Worm (Caenorhabditis elegans) whole organism, midembryonic: ENCODE results near the gene C05D9.7.
A peak's percentile ranks its signal among the peaks of the same experiment; 100 is the strongest.

Experiments used
- T22C8.4 ChIP-seq: fragments of 200-800 bp; sonication (Bioruptor generic); IDR thresholded peaks from 2 replicates; pipeline ENCODE4 v1.3.6; 2022; ENCODE audit warnings: missing genetic modification characterization, missing compliant biosample characterization
- cog-1 ChIP-seq: sonication (generic microtip); optimal IDR thresholded peaks from 2 replicates; lab custom pipeline; 2016; ENCODE audit warnings: missing genetic modification characterization, missing compliant biosample characterization
- flt-1 ChIP-seq: fragments of 200-800 bp; sonication (Bioruptor generic); IDR thresholded peaks from 2 replicates; pipeline ENCODE4 v1.3.6; 2022; ENCODE audit warnings: missing genetic modification characterization, missing compliant biosample characterization
- klf-2 ChIP-seq: fragments of 200-800 bp; sonication (Bioruptor generic); conservative IDR thresholded peaks from 2 replicates; pipeline ENCODE4 v1.3.6; 2022; ENCODE audit warnings: missing genetic modification reagents, missing genetic modification characterization, missing compliant biosample characterization
- med-1 ChIP-seq: sonication (generic microtip); optimal IDR thresholded peaks from 2 replicates; lab custom pipeline; 2017; ENCODE audit warnings: missing genetic modification characterization, mild to moderate bottlenecking, missing compliant biosample characterization, antibody characterized with exemption, missing genetic modification reagents; ENCODE audit not compliant: insufficient read depth
- ref-1 ChIP-seq: fragments of 200-800 bp; sonication (Bioruptor generic); conservative IDR thresholded peaks from 2 replicates; pipeline ENCODE4 v1.3.6; 2022; ENCODE audit warnings: missing genetic modification reagents, missing genetic modification characterization, missing compliant biosample characterization
- tab-1 ChIP-seq: fragments of 200-800 bp; sonication (Bioruptor generic); IDR thresholded peaks from 2 replicates; pipeline ENCODE4 v1.3.6; 2022; ENCODE audit warnings: missing genetic modification characterization, missing compliant biosample characterization
- ztf-23 ChIP-seq: fragments of 200-800 bp; sonication (Bioruptor generic); IDR thresholded peaks from 2 replicates; pipeline ENCODE4 v1.3.6; 2022; ENCODE audit warnings: missing genetic modification reagents, missing genetic modification characterization, missing compliant biosample characterization
- ztf-29 ChIP-seq: fragments of 200-800 bp; sonication (Bioruptor generic); IDR thresholded peaks from 2 replicates; pipeline ENCODE4 v1.3.6; 2022; ENCODE audit warnings: missing genetic modification reagents, missing genetic modification characterization, missing compliant biosample characterization

C05D9.7 gene

DNA sequence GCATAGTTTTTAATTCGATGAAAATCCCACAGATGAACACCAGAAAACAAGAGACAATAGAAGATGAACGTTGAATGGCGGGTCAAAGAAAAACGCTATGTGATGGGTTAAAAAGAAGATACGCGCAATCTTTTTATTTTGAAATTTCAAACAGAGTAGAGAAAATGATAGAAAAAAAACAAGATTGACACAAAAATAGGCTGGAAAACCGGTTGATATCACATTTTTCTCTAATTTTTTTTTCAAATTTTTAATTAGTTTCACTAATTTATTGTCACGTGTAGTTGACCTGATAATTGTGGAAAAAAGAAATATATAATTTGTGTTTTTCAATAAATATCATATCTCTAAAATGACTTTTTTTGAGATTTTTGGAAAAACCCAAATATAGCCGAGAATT, 4.9 kb upstream of the C05D9.7 start, which contains the start of gene C05D9.9:
C05D9.9 (minus strand) TSS at position 101 of the 400 bp plus-strand sequence.
- TF ChIP-seq flt-1 (GFP tag; lab: Robert Waterston, UW) (no peak), T22C8.4 (GFP tag; lab: Robert Waterston, UW) (no peak), ztf-29 (no peak), ztf-23 (GFP tag; lab: Robert Waterston, UW) (no peak), klf-2 (GFP tag; lab: Robert Waterston, UW) (no peak), cog-1 (no peak), tab-1 (GFP tag; lab: Robert Waterston, UW) (no peak), ref-1 (GFP tag; lab: Robert Waterston, UW) (no peak), med-1 (GFP tag; lab: Kevin White, UChicago) (no peak)

DNA sequence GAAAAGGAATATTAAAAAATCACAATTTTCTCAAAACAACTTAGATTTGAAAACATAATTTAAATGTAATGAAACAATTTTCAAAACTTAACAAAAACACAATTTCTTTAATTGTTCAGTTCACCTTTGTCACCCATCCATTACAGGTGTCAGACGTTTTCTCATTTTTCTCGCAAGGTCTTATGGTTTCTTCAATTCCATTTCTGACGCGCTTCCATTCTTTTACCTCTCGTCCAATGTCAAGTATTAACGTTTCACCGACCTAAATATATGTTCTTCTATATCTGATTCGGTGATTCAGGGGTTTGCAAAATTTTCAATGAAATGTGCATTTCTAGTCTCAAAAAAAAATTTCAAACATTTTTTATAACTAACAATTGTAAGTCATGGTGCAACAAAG, 4.3 kb upstream of the C05D9.7 start:
- TF ChIP-seq klf-2 (GFP tag; lab: Robert Waterston, UW) (no peak), tab-1 (GFP tag; lab: Robert Waterston, UW) (no peak), flt-1 (GFP tag; lab: Robert Waterston, UW) (no peak), ztf-23 (GFP tag; lab: Robert Waterston, UW) (no peak), ref-1 (GFP tag; lab: Robert Waterston, UW) (no peak), med-1 (GFP tag; lab: Kevin White, UChicago) (no peak), cog-1 (no peak), T22C8.4 (GFP tag; lab: Robert Waterston, UW) (no peak), ztf-29 (no peak)

DNA sequence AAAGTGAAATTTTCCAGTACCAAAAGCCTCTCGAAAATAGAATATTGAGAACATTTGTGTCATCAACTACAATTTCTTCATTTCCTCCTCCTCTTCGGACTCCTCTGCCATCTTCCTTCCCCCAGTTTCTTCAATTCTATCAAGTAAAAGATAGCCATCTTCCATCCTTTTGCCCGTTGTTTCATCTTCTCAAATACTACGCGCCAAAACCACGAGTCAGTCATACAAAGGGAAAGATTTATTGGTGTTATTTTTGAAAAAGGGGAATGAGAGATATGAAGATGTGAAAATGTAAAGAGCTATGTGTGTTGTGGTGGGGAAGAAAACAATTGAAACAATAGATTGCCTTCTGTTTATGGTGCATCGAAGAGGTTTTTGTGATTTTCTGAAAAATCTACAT, 3.0 kb upstream of the C05D9.7 start:
- no peak for TF ChIP-seq ztf-23 (GFP tag; lab: Robert Waterston, UW)
- no peak for TF ChIP-seq klf-2 (GFP tag; lab: Robert Waterston, UW)
- TF ChIP-seq ref-1 (GFP tag; lab: Robert Waterston, UW), result no peak
- no peak for TF ChIP-seq T22C8.4 (GFP tag; lab: Robert Waterston, UW)
- TF ChIP-seq ztf-29, result no peak
- TF ChIP-seq flt-1 (GFP tag; lab: Robert Waterston, UW), result no peak
- no peak for TF ChIP-seq med-1 (GFP tag; lab: Kevin White, UChicago)
- no peak for TF ChIP-seq cog-1
- TF ChIP-seq tab-1 (GFP tag; lab: Robert Waterston, UW), result no peak

DNA sequence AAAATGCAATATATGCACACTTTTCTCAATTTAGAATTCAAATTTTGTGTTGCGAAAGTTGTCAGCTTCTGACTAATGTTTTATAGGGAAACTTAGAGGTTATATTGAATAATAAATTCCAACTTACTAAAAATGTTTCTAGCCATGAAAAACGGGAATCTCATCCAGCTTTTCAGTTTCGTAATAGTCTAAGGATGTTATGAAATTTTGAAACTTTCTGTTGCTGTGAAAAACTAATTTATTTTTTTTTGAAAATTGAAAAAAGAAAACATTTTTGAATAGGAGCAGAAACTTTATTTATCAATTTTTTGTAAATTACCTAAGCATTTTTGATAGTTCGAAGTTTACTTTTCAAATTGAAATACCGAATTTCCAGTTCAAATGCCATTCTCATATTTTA, 2.4 kb upstream of the C05D9.7 start:
- TF ChIP-seq cog-1 (no peak), klf-2 (GFP tag; lab: Robert Waterston, UW) (no peak), T22C8.4 (GFP tag; lab: Robert Waterston, UW) (no peak), ztf-29 (no peak)

ce11 chrX:1120326-1120725, 1.1 kb upstream of the C05D9.7 start:
- TF ChIP-seq ref-1 (GFP tag; lab: Robert Waterston, UW), result no peak
- 0 out of 2 replicates have a peak, but pooled peaks have one; percentile 54 for TF ChIP-seq flt-1 (GFP tag; lab: Robert Waterston, UW)
- TF ChIP-seq T22C8.4 (GFP tag; lab: Robert Waterston, UW), result peak; percentile 52
- TF ChIP-seq cog-1, result peak; percentile 80

DNA sequence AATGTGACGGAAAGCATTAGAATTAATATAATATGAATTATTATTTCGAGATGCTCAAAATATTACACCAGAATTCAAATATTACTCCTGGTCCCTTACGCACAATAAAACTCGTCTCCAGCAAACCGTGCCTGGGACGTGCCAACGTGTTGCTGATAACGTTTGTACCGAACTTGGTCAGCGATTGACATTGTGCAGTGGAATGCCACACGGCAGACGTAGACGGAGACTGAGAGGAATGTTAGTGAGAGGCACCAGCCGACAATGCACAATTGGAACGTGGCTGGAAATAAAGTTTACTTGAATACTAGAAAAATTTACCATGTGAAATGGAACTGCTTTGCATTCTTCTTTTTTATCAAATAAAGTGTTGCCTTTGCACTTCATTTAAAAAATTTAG, 2.0 kb downstream of the C05D9.7 start:
- no peak for TF ChIP-seq T22C8.4 (GFP tag; lab: Robert Waterston, UW)
- TF ChIP-seq klf-2 (GFP tag; lab: Robert Waterston, UW), result no peak
- no peak for TF ChIP-seq med-1 (GFP tag; lab: Kevin White, UChicago)
- no peak for TF ChIP-seq ref-1 (GFP tag; lab: Robert Waterston, UW)
- no peak for TF ChIP-seq tab-1 (GFP tag; lab: Robert Waterston, UW)
- no peak for TF ChIP-seq cog-1
- TF ChIP-seq flt-1 (GFP tag; lab: Robert Waterston, UW), result no peak
- no peak for TF ChIP-seq ztf-23 (GFP tag; lab: Robert Waterston, UW)

ce11 chrX:1115207-1115606, 4.0 kb downstream of the C05D9.7 start:
- TF ChIP-seq ztf-23 (GFP tag; lab: Robert Waterston, UW) (no peak), cog-1 (no peak), tab-1 (GFP tag; lab: Robert Waterston, UW) (no peak), klf-2 (GFP tag; lab: Robert Waterston, UW) (no peak), flt-1 (GFP tag; lab: Robert Waterston, UW) (no peak), T22C8.4 (GFP tag; lab: Robert Waterston, UW) (no peak), med-1 (GFP tag; lab: Kevin White, UChicago) (no peak), ref-1 (GFP tag; lab: Robert Waterston, UW) (no peak), ztf-29 (no peak)

- TF ChIP-seq T22C8.4 (GFP tag; lab: Robert Waterston, UW) (no peak), med-1 (GFP tag; lab: Kevin White, UChicago) (no peak), tab-1 (GFP tag; lab: Robert Waterston, UW) (no peak), cog-1 (no peak), ref-1 (GFP tag; lab: Robert Waterston, UW) (no peak), ztf-23 (GFP tag; lab: Robert Waterston, UW) (no peak), klf-2 (GFP tag; lab: Robert Waterston, UW) (no peak), ztf-29 (no peak), flt-1 (GFP tag; lab: Robert Waterston, UW) (no peak)
Measured at ce11 chrX:1111603-1112002, 7.6 kb downstream of the C05D9.7 start, which contains the start of gene C05D9.3. Gene C05D9.3 (plus strand): TSS chrX:1111903.

DNA sequence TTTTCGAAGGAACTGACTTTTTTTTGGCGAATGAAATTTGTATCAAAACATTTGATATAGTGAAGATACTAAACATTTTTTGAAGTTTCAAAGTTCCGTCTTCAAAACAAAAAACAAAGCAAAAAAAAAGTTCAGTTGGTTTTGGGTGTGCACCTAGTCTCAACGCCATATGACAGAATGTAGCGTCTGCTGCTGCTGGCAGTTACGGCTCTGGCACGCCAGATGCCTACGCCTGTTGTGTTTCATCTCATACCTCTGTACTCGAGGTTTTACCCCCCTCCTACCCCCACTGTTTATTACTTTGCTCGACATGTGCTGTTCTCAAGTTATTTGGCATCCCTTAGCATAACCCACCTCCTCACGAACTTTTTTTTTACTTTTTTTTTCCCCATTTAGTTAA, 8.5 kb downstream of the C05D9.7 start:
- no peak for TF ChIP-seq tab-1 (GFP tag; lab: Robert Waterston, UW)
- no peak for TF ChIP-seq ztf-23 (GFP tag; lab: Robert Waterston, UW)
- TF ChIP-seq klf-2 (GFP tag; lab: Robert Waterston, UW), result no peak
- TF ChIP-seq med-1 (GFP tag; lab: Kevin White, UChicago), result no peak
- no peak for TF ChIP-seq ref-1 (GFP tag; lab: Robert Waterston, UW)
- TF ChIP-seq T22C8.4 (GFP tag; lab: Robert Waterston, UW), result no peak
- TF ChIP-seq flt-1 (GFP tag; lab: Robert Waterston, UW), result no peak
- no peak for TF ChIP-seq ztf-29
- TF ChIP-seq cog-1, result no peak

ce11 chrX:1108874-1109273, 10.3 kb downstream of the C05D9.7 start:
- TF ChIP-seq med-1 (GFP tag; lab: Kevin White, UChicago), result no peak
- TF ChIP-seq cog-1, result no peak
- TF ChIP-seq T22C8.4 (GFP tag; lab: Robert Waterston, UW), result no peak
- no peak for TF ChIP-seq tab-1 (GFP tag; lab: Robert Waterston, UW)
- TF ChIP-seq flt-1 (GFP tag; lab: Robert Waterston, UW), result no peak
- no peak for TF ChIP-seq ztf-23 (GFP tag; lab: Robert Waterston, UW)
- TF ChIP-seq klf-2 (GFP tag; lab: Robert Waterston, UW), result no peak
- TF ChIP-seq ztf-29, result no peak
- no peak for TF ChIP-seq ref-1 (GFP tag; lab: Robert Waterston, UW)
